Fruit fly (Drosophila melanogaster): ENCODE data around the gene CG12121.
A peak's percentile ranks its signal among the peaks of the same experiment; 100 is the strongest.

The CG12121 gene

DNA sequence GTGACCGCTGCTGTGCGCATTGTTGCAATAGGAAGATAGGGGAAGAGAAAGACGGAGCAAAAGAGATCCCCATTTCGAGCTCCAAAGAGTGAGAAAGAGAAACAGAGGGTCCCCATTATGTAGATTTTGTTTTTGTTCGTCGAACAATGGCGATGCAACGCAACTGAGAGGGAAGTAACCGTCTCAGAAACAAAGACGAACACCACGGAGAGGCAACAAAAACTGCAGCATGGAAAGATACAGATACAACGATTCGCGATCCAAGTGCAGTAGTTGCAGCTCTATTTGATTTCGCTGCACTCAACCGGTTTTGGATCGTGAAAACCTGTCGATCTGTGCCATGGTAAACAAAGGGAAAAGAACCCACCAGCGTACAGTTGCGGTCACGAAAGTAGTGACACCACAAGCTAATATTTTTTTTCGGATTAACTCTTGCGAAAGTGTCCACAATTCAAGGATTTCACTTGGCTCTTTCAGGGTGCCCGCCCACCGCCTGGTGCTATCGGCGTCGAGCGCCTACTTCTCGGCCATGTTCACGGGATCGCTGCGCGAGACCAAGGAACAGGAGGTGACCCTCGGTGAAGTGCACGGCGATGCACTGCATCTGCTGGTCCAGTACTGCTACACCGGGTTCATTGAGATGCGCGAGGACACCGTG, 20.0 kb upstream of the CG12121 start:
- no peak for TF ChIP-seq Hr96 (GFP tag; optimal IDR thresholded peaks at IDR 0.05)
- no peak for TF ChIP-seq CG33017 (tag; optimal IDR thresholded peaks at IDR 0.05)
- no peak for TF ChIP-seq CG14711 (tag; optimal IDR thresholded peaks at IDR 0.05)
- TF ChIP-seq CG1620 (GFP tag; optimal IDR thresholded peaks at IDR 0.05) = no peak
- no peak for TF ChIP-seq tj (GFP tag; optimal IDR thresholded peaks at IDR 0.05)
- no peak for TF ChIP-seq toe (GFP tag; optimal IDR thresholded peaks at IDR 0.05)
- no peak for TF ChIP-seq CG12768 (GFP tag; optimal IDR thresholded peaks at IDR 0.05)
- TF ChIP-seq CG11617 (GFP tag; optimal IDR thresholded peaks at IDR 0.05) = no peak
- no peak for TF ChIP-seq ovo (GFP tag; optimal IDR thresholded peaks at IDR 0.05)
- no peak for TF ChIP-seq CG7101 (tag; optimal IDR thresholded peaks at IDR 0.05)
- no peak for TF ChIP-seq pad (GFP tag; optimal IDR thresholded peaks at IDR 0.05)
- TF ChIP-seq bab1 (GFP tag; optimal IDR thresholded peaks at IDR 0.05) = no peak

DNA sequence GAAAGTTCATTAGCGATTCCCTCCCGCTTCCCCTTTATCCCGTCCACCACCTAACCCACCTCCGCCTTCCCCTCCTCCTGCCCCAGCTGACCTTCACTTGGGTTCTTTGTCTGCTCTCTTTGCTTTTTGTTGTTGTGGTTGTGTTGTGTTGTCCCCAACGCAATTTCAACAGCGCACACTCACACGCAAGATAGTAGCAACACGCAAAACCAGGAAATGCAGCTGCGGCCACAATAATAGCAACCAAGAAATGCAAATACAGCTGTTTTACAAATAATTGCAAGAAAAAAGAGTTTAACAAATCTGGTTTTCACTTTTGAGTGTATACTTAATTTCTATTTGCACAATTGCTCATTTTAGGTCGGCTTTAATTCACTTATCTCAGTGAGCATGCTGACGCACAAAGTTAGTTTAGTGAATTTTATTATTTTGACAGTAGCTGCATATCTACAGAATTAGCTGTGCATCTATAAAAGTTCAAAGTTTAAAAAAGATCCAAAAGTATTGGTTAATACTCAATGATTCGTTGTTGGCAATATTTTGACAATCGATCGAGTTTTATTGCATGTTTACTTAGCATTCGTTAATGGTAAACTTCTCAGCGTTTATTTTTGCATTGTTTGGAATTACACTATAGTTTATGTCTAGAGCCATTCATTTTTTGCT, 19.2 kb upstream of the CG12121 start:
- peak; percentile 22 for TF ChIP-seq CG14711 (tag; optimal IDR thresholded peaks at IDR 0.05)
- peak; percentile 37 for TF ChIP-seq bab1 (GFP tag; optimal IDR thresholded peaks at IDR 0.05)
- TF ChIP-seq tj (GFP tag; optimal IDR thresholded peaks at IDR 0.05) = peak; percentile 30
- peak; percentile 21 for TF ChIP-seq CG5204 (GFP tag; optimal IDR thresholded peaks at IDR 0.05)
- TF ChIP-seq CG7101 (tag; optimal IDR thresholded peaks at IDR 0.05) = peak; percentile 32
- TF ChIP-seq CG11617 (GFP tag; optimal IDR thresholded peaks at IDR 0.05) = peak; percentile 37
- TF ChIP-seq pad (GFP tag; optimal IDR thresholded peaks at IDR 0.05) = no peak
- peak; percentile 40 for TF ChIP-seq Mnt (GFP tag; optimal IDR thresholded peaks at IDR 0.05)
- no peak for TF ChIP-seq CG7045 (GFP tag; optimal IDR thresholded peaks at IDR 0.05)
- TF ChIP-seq toe (GFP tag; optimal IDR thresholded peaks at IDR 0.05) = no peak
- peak; percentile 26 for TF ChIP-seq CG33017 (tag; optimal IDR thresholded peaks at IDR 0.05)
- peak; percentile 17 for TF ChIP-seq ovo (GFP tag; optimal IDR thresholded peaks at IDR 0.05)

DNA sequence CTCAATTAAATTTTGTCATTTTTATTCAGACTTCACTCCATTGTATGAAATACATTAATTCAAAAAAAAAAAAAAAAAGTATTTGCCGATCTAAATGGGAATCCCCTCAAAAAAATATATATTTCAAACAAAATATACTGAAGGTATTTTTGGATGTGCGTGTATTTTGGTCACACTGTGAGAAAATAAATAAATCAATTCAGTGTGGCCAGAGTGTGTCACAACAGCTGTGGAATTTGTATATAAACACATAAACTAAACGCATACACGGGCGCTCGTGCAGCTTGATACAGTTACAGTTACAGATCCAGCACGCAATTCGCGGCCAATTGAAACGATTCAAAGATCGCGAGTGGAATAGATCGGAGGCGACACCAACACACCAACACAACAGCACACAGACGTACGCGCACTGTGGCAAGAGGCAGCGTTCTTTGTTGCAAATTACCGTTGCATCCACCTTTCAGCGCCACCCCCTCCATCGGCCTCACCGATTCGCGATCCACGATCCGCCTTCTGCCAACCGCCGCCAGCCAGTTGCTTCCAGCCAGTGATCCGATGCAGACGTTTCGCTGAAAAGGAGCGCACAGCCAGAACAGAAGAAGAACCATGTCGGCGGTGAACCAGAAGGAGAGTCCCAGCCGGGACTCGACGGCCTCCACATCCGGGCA, 18.1 kb upstream of the CG12121 start, which contains the start of gene CG17754:
CG17754 (plus strand) TSS at position 260 of the 671 bp plus-strand sequence.
- TF ChIP-seq bab1 (GFP tag; optimal IDR thresholded peaks at IDR 0.05) = peak; percentile 65
- peak; percentile 30 for TF ChIP-seq tj (GFP tag; optimal IDR thresholded peaks at IDR 0.05)
- no peak for TF ChIP-seq CG12768 (GFP tag; optimal IDR thresholded peaks at IDR 0.05)
- TF ChIP-seq CG11617 (GFP tag; optimal IDR thresholded peaks at IDR 0.05) = peak; percentile 2
- TF ChIP-seq Hr96 (GFP tag; optimal IDR thresholded peaks at IDR 0.05) = no peak
- TF ChIP-seq CG7101 (tag; optimal IDR thresholded peaks at IDR 0.05) = peak; percentile 11
- peak; percentile 4 for TF ChIP-seq ovo (GFP tag; optimal IDR thresholded peaks at IDR 0.05)
- TF ChIP-seq kay (GFP tag; ENCODE audit: borderline replicate concordance) = no peak
- TF ChIP-seq Mnt (GFP tag; optimal IDR thresholded peaks at IDR 0.05) = peak; percentile 46
- peak; percentile 17 for TF ChIP-seq CG1620 (GFP tag; optimal IDR thresholded peaks at IDR 0.05)
- TF ChIP-seq toe (GFP tag; optimal IDR thresholded peaks at IDR 0.05) = no peak

DNA sequence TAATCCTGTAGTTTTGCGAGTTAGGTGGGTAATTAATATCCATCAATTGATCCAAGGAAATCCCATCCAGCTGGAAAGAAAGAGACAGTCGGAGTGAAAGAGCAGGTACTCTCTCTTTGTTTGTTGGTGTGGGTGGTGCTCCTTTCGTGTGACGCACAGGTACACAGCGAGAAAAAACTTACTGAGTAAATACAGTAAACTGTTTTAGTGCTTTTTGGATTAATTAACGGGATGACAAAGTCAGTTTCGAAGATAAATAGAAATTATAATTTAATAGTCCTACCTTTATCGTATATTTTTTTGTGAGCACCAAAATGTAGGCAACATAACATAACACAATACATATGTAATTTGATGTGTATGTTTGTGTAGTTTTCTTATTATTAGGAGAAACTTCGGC, 15.9 kb upstream of the CG12121 start:
- TF ChIP-seq CG7101 (tag; optimal IDR thresholded peaks at IDR 0.05) (no peak), bab1 (GFP tag; optimal IDR thresholded peaks at IDR 0.05) (no peak), cnc (optimal IDR thresholded peaks at IDR 0.05) (no peak)

DNA sequence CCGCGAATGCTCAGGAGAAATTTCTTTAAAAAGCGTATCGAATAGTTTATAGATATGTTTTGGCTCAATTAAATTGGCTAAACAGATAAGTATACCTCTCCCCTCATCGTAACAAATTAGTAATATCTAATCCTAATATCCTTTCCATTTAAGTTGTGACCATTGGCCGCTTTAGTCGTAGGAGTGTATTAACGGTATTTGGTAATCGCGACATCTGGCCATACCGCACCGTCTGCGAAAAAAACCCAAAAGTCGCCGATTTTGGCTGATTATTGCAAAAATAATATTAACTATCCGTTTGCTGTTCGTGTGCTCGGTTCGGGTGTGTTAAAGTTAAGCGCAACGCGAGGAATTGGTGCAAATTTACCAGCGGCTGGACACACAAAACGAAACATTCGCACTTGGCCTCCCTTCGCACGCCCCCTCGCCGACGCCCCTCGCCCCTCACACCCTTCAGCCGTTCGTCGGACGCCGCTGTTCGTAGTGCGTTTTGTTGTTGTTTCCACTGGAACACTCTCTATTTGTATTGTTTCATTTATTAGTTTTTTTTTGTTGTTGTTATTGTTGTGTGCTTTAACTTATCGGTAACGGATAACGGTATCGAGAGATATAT, 15.1 kb upstream of the CG12121 start, which contains the start of the genes amx and Dsor1:
amx (minus strand) TSS at position 166 of the 613 bp plus-strand sequence.
Dsor1 (plus strand) TSS at position 172 of the 613 bp plus-strand sequence.
- TF ChIP-seq bab1 (GFP tag; optimal IDR thresholded peaks at IDR 0.05) (peak; percentile 26), ovo (GFP tag; optimal IDR thresholded peaks at IDR 0.05) (peak; percentile 32), tj (GFP tag; optimal IDR thresholded peaks at IDR 0.05) (peak; percentile 70), cic (GFP tag; optimal IDR thresholded peaks at IDR 0.05) (no peak), CG7101 (tag; optimal IDR thresholded peaks at IDR 0.05) (peak; percentile 24)

DNA sequence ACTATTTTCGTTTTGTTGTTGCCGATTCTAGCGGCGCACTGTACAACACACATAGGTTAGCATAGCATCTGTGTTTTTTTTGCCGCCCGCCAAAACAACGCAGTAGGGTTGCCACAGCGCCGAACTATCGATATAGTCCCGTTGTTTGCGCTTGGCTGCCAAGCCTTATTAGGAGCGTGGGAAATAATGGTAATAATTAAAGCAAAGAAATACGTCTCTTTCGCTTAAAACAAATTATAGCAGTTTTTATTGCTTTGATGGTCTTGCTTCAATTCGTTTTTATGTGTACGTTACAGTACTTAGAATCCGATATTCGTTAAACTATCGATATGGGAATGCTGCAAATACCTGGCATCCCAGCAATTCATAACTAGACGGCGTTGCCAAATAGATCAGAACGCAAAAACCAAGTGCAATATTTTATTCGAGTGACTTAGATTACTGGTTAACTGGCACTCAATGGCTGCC, 11.3 kb upstream of the CG12121 start, which contains the start of the genes mxc and Larp7:
mxc (minus strand) TSS at position 51 of the 468 bp plus-strand sequence.
Larp7 (plus strand) TSS at position 401 of the 468 bp plus-strand sequence.
- peak; percentile 71 for TF ChIP-seq CG7101 (tag; optimal IDR thresholded peaks at IDR 0.05)
- TF ChIP-seq pad (GFP tag; optimal IDR thresholded peaks at IDR 0.05) = peak; percentile 60
- peak; percentile 79 for TF ChIP-seq CG11617 (GFP tag; optimal IDR thresholded peaks at IDR 0.05)
- no peak for TF ChIP-seq Clk (GFP tag; optimal IDR thresholded peaks at IDR 0.05)
- TF ChIP-seq Hr96 (GFP tag; optimal IDR thresholded peaks at IDR 0.05) = peak; percentile 82
- peak; percentile 84 for TF ChIP-seq Crg-1 (GFP tag; optimal IDR thresholded peaks at IDR 0.05)
- peak; percentile 30 for TF ChIP-seq CG7045 (GFP tag; optimal IDR thresholded peaks at IDR 0.05)
- TF ChIP-seq Mnt (GFP tag; optimal IDR thresholded peaks at IDR 0.05) = peak; percentile 67
- TF ChIP-seq tj (GFP tag; optimal IDR thresholded peaks at IDR 0.05) = peak; percentile 53
- peak; percentile 86 for TF ChIP-seq CG1620 (GFP tag; optimal IDR thresholded peaks at IDR 0.05)
- TF ChIP-seq CG5204 (GFP tag; optimal IDR thresholded peaks at IDR 0.05) = no peak
- TF ChIP-seq ovo (GFP tag; optimal IDR thresholded peaks at IDR 0.05) = peak; percentile 89
- TF ChIP-seq toe (GFP tag; optimal IDR thresholded peaks at IDR 0.05) = peak; percentile 80
- no peak for TF ChIP-seq kay (GFP tag; ENCODE audit: borderline replicate concordance)
- TF ChIP-seq CG33017 (tag; optimal IDR thresholded peaks at IDR 0.05) = no peak
- TF ChIP-seq CG14711 (tag; optimal IDR thresholded peaks at IDR 0.05) = peak; percentile 90
- peak; percentile 84 for TF ChIP-seq bab1 (GFP tag; optimal IDR thresholded peaks at IDR 0.05)
